Fruit fly (Drosophila melanogaster): ENCODE data around the gene NimB4.

NimB4 gene

DNA sequence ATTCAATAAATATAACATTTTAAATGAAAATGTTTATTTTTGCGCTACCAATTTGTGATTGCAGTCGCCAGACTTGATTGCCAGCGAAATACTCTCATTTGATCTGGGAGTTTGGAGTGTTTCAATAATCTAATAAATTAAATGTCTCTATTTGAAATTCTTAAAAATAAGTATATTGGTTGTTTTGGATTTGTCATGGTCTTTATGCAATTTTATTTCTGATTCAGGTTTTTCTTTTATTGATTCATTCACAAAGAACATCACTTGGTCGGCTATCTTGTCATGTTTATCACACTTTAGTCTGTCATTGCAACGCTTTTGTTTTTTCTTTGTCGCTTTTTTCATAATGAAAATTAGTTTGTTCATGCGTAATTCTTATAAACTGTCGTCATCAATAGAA is 29.2 kb upstream of the NimB4 start (continued):
- TF ChIP-seq Hr39 (GFP tag; optimal IDR thresholded peaks at IDR 0.05) (no peak), CG15336 (GFP tag; IDR thresholded peaks at IDR 0.05) (peak; percentile 70; the same call in 1 of the 2 replicates), eg (GFP tag; IDR thresholded peaks at IDR 0.05) (peak; percentile 70), CG34406 (GFP tag; optimal IDR thresholded peaks at IDR 0.05) (peak; percentile 22), Gug (GFP tag; IDR thresholded peaks at IDR 0.05) (peak; percentile 37; the same call in 1 of the 2 replicates), CG31627 (GFP tag; optimal IDR thresholded peaks at IDR 0.05) (peak; percentile 36), dac (GFP tag; optimal IDR thresholded peaks at IDR 0.05) (no peak), Hr4 (GFP tag; optimal IDR thresholded peaks at IDR 0.05) (no peak), dsx (GFP tag; optimal IDR thresholded peaks at IDR 0.05; ENCODE audit: poor library complexity, severe bottlenecking) (no peak), CG6808 (GFP tag; optimal IDR thresholded peaks at IDR 0.05) (no peak), Lpt (GFP tag; optimal IDR thresholded peaks at IDR 0.05) (no peak), Hr38 (GFP tag; optimal IDR thresholded peaks at IDR 0.05) (no peak), salr (GFP tag; optimal IDR thresholded peaks at IDR 0.05) (no peak), Met (GFP tag; optimal IDR thresholded peaks at IDR 0.05) (no peak), Eip75B (GFP tag; optimal IDR thresholded peaks at IDR 0.05) (no peak), CG11902 (GFP tag; optimal IDR thresholded peaks at IDR 0.05) (no peak), CG10631 (GFP tag; optimal IDR thresholded peaks at IDR 0.05) (peak; percentile 3), esn (GFP tag; optimal IDR thresholded peaks at IDR 0.05) (no peak), ss (GFP tag; optimal IDR thresholded peaks at IDR 0.05) (no peak), CG11762 (GFP tag; optimal IDR thresholded peaks at IDR 0.05; ENCODE audit: insufficient read depth) (no peak), svp (GFP tag) (peak; percentile 86), fkh (GFP tag; optimal IDR thresholded peaks at IDR 0.05) (no peak), Ets21C (GFP tag; optimal IDR thresholded peaks at IDR 0.05) (no peak), CG4318 (GFP tag; optimal IDR thresholded peaks at IDR 0.05) (no peak), OdsH (GFP tag; optimal IDR thresholded peaks at IDR 0.05) (peak; percentile 8), Smox (GFP tag; optimal IDR thresholded peaks at IDR 0.05) (peak; percentile 56), CG6163 (GFP tag; IDR thresholded peaks at IDR 0.05) (peak; percentile 37; the same call in 1 of the 3 replicates), Sox102F (GFP tag; optimal IDR thresholded peaks at IDR 0.05) (peak; percentile 65), CG8119 (GFP tag; IDR thresholded peaks at IDR 0.05) (peak; percentile 52; the same call in 1 of the 3 replicates), pdm3 (GFP tag; optimal IDR thresholded peaks at IDR 0.05) (peak; percentile 38), CG7368 (GFP tag; optimal IDR thresholded peaks at IDR 0.05) (no peak), CG6792 (GFP tag; optimal IDR thresholded peaks at IDR 0.05) (no peak), spab (GFP tag; optimal IDR thresholded peaks at IDR 0.05) (no peak), acj6 (GFP tag; optimal IDR thresholded peaks at IDR 0.05) (peak; percentile 27), CG3032 (tag; optimal IDR thresholded peaks at IDR 0.05) (no peak), achi (GFP tag; optimal IDR thresholded peaks at IDR 0.05) (peak; percentile 24), CG6276 (GFP tag; optimal IDR thresholded peaks at IDR 0.05) (no peak), Ets96B (tag; optimal IDR thresholded peaks at IDR 0.05) (no peak)

DNA sequence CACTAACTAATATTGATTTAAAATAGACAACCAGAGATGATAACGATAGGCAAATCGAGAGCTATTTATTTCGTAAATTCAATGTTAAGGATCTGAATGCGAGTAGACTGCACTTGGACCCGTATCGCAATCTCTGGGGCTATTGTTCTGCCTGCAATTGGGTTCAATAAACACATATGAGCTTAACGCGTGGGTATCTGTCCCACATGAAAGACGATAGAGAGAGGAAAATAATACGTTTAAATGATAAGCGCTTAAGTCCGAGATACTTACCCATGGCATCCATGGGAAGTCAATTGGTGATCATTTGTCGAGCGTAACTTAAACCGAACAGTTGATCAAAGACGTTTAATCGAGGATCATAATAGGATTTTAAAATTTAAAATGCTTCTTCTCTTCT is 10.1 kb upstream of the NimB4 start, which contains the start of gene NimC2:
TSS of gene NimC2 (plus strand) at position 301 of the 400 bp plus-strand sequence.
- TF ChIP-seq CG10669 (GFP tag; optimal IDR thresholded peaks at IDR 0.05), result no peak
- TF ChIP-seq pdm3 (GFP tag; optimal IDR thresholded peaks at IDR 0.05), result no peak
- peak; percentile 82 for TF ChIP-seq svp (GFP tag)
- no peak for TF ChIP-seq Met (GFP tag; optimal IDR thresholded peaks at IDR 0.05)
- TF ChIP-seq fd85E (GFP tag; optimal IDR thresholded peaks at IDR 0.05), result no peak
- no peak for TF ChIP-seq acj6 (GFP tag; optimal IDR thresholded peaks at IDR 0.05)
- no peak for TF ChIP-seq CG31627 (GFP tag; optimal IDR thresholded peaks at IDR 0.05)
- no peak for TF ChIP-seq achi (GFP tag; optimal IDR thresholded peaks at IDR 0.05)
- no peak for TF ChIP-seq vri (GFP tag; optimal IDR thresholded peaks at IDR 0.05)

Data from whole organism, prepupa.